Worm (Caenorhabditis elegans) whole organism, L4 larva: ENCODE measurements around the gene nspc-17.

Experiments used
- T20F7.1 ChIP-seq: fragments of 200-800 bp; sonication (Bioruptor generic); optimal IDR thresholded peaks from 2 replicates; lab custom pipeline; 2018; ENCODE audit warnings: mild to moderate bottlenecking, missing genetic modification characterization, missing compliant biosample characterization
- Y48G9A.11 ChIP-seq: fragments of 200-800 bp; sonication (Bioruptor generic); IDR thresholded peaks from 2 replicates; pipeline ENCODE4 v1.3.6; 2022; ENCODE audit warnings: missing genetic modification reagents, missing genetic modification characterization, missing compliant biosample characterization
- ZK337.2 ChIP-seq: fragments of 200-800 bp; sonication (Bioruptor generic); IDR thresholded peaks from 2 replicates; pipeline ENCODE4 v1.3.6; 2022; ENCODE audit warnings: missing genetic modification reagents, missing genetic modification characterization, missing compliant biosample characterization
- ZK546.5 ChIP-seq, 2 experiments: sonication (generic microtip); optimal IDR thresholded peaks; 2 replicates each; lab custom pipeline; 2017; ENCODE audit warnings: missing biosample characterization in 2 of 2, missing genetic modification characterization in 2 of 2
- aha-1 ChIP-seq: fragments of 150-350 bp; peaks from one replicate; lab custom pipeline; 2014; ENCODE audit warnings: missing biosample characterization, missing genetic modification characterization
- attf-4 ChIP-seq: sonication (generic microtip); optimal IDR thresholded peaks from 3 replicates; lab custom pipeline; 2017; ENCODE audit warnings: missing biosample characterization, missing genetic modification characterization
- ceh-20 ChIP-seq: fragments of 200-800 bp; sonication (Bioruptor generic); IDR thresholded peaks from 2 replicates; pipeline ENCODE4 v1.3.6; 2022; ENCODE audit warnings: missing genetic modification reagents, missing genetic modification characterization, missing compliant biosample characterization
- ceh-32 ChIP-seq: sonication (generic microtip); optimal IDR thresholded peaks from 2 replicates; lab custom pipeline; 2016; ENCODE audit warnings: mild to moderate bottlenecking, missing genetic modification characterization, missing compliant biosample characterization; ENCODE audit not compliant: poor library complexity
- ceh-62 ChIP-seq: sonication (generic microtip); optimal IDR thresholded peaks from 2 replicates; lab custom pipeline; 2017; ENCODE audit warnings: missing biosample characterization, missing genetic modification characterization
- ceh-82 ChIP-seq: sonication (generic microtip); optimal IDR thresholded peaks from 2 replicates; lab custom pipeline; 2017; ENCODE audit warnings: missing biosample characterization, missing genetic modification characterization
- cey-2 ChIP-seq: sonication (generic microtip); optimal IDR thresholded peaks from 3 replicates; lab custom pipeline; 2017; ENCODE audit warnings: missing genetic modification characterization, mild to moderate bottlenecking, missing compliant biosample characterization, antibody characterized with exemption, borderline replicate concordance; ENCODE audit not compliant: insufficient read depth
- dmd-6 ChIP-seq: fragments of 200-800 bp; sonication (Bioruptor generic); IDR thresholded peaks from 2 replicates; pipeline ENCODE4 v1.3.6; 2022; ENCODE audit warnings: missing genetic modification reagents, missing genetic modification characterization, missing compliant biosample characterization
- dmd-8 ChIP-seq: fragments of 200-800 bp; sonication (Bioruptor generic); IDR thresholded peaks from 2 replicates; pipeline ENCODE4 v1.3.6; 2022; ENCODE audit warnings: missing genetic modification characterization, missing compliant biosample characterization
- dmd-9 ChIP-seq: fragments of 200-800 bp; sonication (Bioruptor generic); IDR thresholded peaks from 2 replicates; pipeline ENCODE4 v1.3.6; 2022; ENCODE audit warnings: missing genetic modification reagents, missing genetic modification characterization, missing compliant biosample characterization
- dpl-1 ChIP-seq: fragments of 150-350 bp; optimal IDR thresholded peaks from 2 replicates; lab custom pipeline; 2014; ENCODE audit warnings: missing biosample characterization, missing genetic modification reagents, missing genetic modification characterization
- dve-1 ChIP-seq: sonication (generic microtip); optimal IDR thresholded peaks from 2 replicates; lab custom pipeline; 2017; ENCODE audit warnings: antibody characterized with exemption, mild to moderate bottlenecking, missing genetic modification characterization, missing compliant biosample characterization; ENCODE audit not compliant: insufficient read depth
- gei-8 ChIP-seq: fragments of 200-800 bp; sonication (Bioruptor generic); optimal IDR thresholded peaks from 2 replicates; lab custom pipeline; 2018; ENCODE audit warnings: mild to moderate bottlenecking, missing genetic modification characterization, missing compliant biosample characterization
- hlh-11 ChIP-seq: fragments of 200-800 bp; sonication (Bioruptor generic); optimal IDR thresholded peaks from 2 replicates; lab custom pipeline; 2018; ENCODE audit warnings: mild to moderate bottlenecking, missing genetic modification characterization, missing compliant biosample characterization
- hlh-30 ChIP-seq: sonication (generic microtip); optimal IDR thresholded peaks from 2 replicates; lab custom pipeline; 2017; ENCODE audit warnings: antibody characterized with exemption, mild to moderate bottlenecking, missing genetic modification characterization, missing compliant biosample characterization; ENCODE audit not compliant: insufficient read depth
- hmg-1.1 ChIP-seq: fragments of 200-800 bp; sonication (Bioruptor generic); IDR thresholded peaks from 2 replicates; pipeline ENCODE4 v1.3.6; 2022; ENCODE audit warnings: missing genetic modification reagents, missing genetic modification characterization, missing compliant biosample characterization
- jun-1 ChIP-seq: fragments of 150-350 bp; optimal IDR thresholded peaks from 2 replicates; lab custom pipeline; 2014; ENCODE audit warnings: missing biosample characterization, missing genetic modification reagents, missing genetic modification characterization
- lim-7 ChIP-seq: fragments of 200-800 bp; sonication (Bioruptor generic); IDR thresholded peaks from 2 replicates; pipeline ENCODE4 v1.3.6; 2022; ENCODE audit warnings: missing genetic modification characterization, missing compliant biosample characterization
- lin-29 ChIP-seq: fragments of 200-800 bp; sonication (Bioruptor generic); IDR thresholded peaks from 2 replicates; pipeline ENCODE4 v1.3.6; 2022; ENCODE audit warnings: missing genetic modification reagents, missing genetic modification characterization, missing compliant biosample characterization
- lin-38 ChIP-seq: fragments of 200-800 bp; sonication (Bioruptor generic); IDR thresholded peaks from 2 replicates; pipeline ENCODE4 v1.3.6; 2022; ENCODE audit warnings: missing genetic modification reagents, missing genetic modification characterization, missing compliant biosample characterization
- lir-3 ChIP-seq: sonication (generic microtip); optimal IDR thresholded peaks from 2 replicates; lab custom pipeline; 2016; ENCODE audit warnings: mild to moderate bottlenecking, missing genetic modification characterization, missing compliant biosample characterization
- mdl-1 ChIP-seq, 2 experiments: fragments of 150-350 bp in 1 of 2; sonication (generic microtip) in 1 of 2; optimal IDR thresholded peaks; 2 replicates each; lab custom pipeline; 2014 to 2017; ENCODE audit warnings: missing biosample characterization in 2 of 2, missing genetic modification characterization in 2 of 2
- mes-2 ChIP-seq: sonication (generic microtip); optimal IDR thresholded peaks from 2 replicates; lab custom pipeline; 2016; ENCODE audit warnings: missing genotype, mild to moderate bottlenecking, missing genetic modification characterization, missing compliant biosample characterization; ENCODE audit not compliant: poor library complexity, severe bottlenecking
- mxl-2 ChIP-seq: fragments of 200-800 bp; sonication (Bioruptor generic); conservative IDR thresholded peaks from 2 replicates; pipeline ENCODE4 v1.3.6; 2022; ENCODE audit warnings: missing genetic modification reagents, missing genetic modification characterization, missing compliant biosample characterization
- mxl-3 ChIP-seq: fragments of 200-800 bp; sonication (Bioruptor generic); optimal IDR thresholded peaks from 2 replicates; lab custom pipeline; 2018; ENCODE audit warnings: mild to moderate bottlenecking, missing genetic modification characterization, missing compliant biosample characterization
- nhr-10 ChIP-seq: fragments of 150-350 bp; optimal IDR thresholded peaks from 2 replicates; lab custom pipeline; 2014; ENCODE audit warnings: missing biosample characterization, missing genetic modification characterization
- nhr-11 ChIP-seq: fragments of 150-350 bp; optimal IDR thresholded peaks from 2 replicates; lab custom pipeline; 2014; ENCODE audit warnings: missing biosample characterization, missing genetic modification characterization
- nhr-25 ChIP-seq: sonication (generic microtip); optimal IDR thresholded peaks from 2 replicates; lab custom pipeline; 2017; ENCODE audit warnings: missing genetic modification characterization, mild to moderate bottlenecking, missing compliant biosample characterization, antibody characterized with exemption, moderate library complexity, borderline replicate concordance; ENCODE audit not compliant: insufficient read depth
- nhr-28 ChIP-seq: fragments of 150-350 bp; optimal IDR thresholded peaks from 2 replicates; lab custom pipeline; 2014; ENCODE audit warnings: missing biosample characterization, missing genetic modification characterization
- nhr-41 ChIP-seq: fragments of 200-800 bp; sonication (Bioruptor generic); IDR thresholded peaks from 2 replicates; pipeline ENCODE4 v1.3.6; 2022; ENCODE audit warnings: missing genetic modification reagents, missing genetic modification characterization, missing compliant biosample characterization
- nhr-48 ChIP-seq: sonication (generic microtip); optimal IDR thresholded peaks from 2 replicates; lab custom pipeline; 2016; ENCODE audit warnings: mild to moderate bottlenecking, missing genetic modification characterization, missing compliant biosample characterization
- nhr-77 ChIP-seq: fragments of 150-350 bp; optimal IDR thresholded peaks from 2 replicates; lab custom pipeline; 2014; ENCODE audit warnings: missing biosample characterization, missing genetic modification characterization
- pha-4 ChIP-seq, 2 experiments: fragments of 150-350 bp in 1 of 2; fragments of 200-800 bp in 1 of 2; sonication (Bioruptor generic) in 1 of 2; IDR thresholded peaks in 1 of 2; optimal IDR thresholded peaks in 1 of 2; 2 replicates each; pipeline versions ENCODE4 v1.3.6 to Lab custom; 2014 to 2022; ENCODE audit warnings: missing genetic modification characterization in 2 of 2, missing genetic modification reagents in 2 of 2, missing biosample characterization in 1 of 2, missing compliant biosample characterization in 1 of 2
- php-3 ChIP-seq: fragments of 200-800 bp; sonication (Bioruptor generic); IDR thresholded peaks from 2 replicates; pipeline ENCODE4 v1.3.6; 2022; ENCODE audit warnings: missing genetic modification reagents, missing genetic modification characterization, missing compliant biosample characterization
- set-16 ChIP-seq: fragments of 200-800 bp; sonication (Bioruptor generic); IDR thresholded peaks from 2 replicates; pipeline ENCODE4 v1.3.6; 2022; ENCODE audit warnings: missing genetic modification reagents, missing genetic modification characterization, missing compliant biosample characterization
- skn-1 ChIP-seq: fragments of 150-350 bp; optimal IDR thresholded peaks from 2 replicates; lab custom pipeline; 2014; ENCODE audit warnings: missing biosample characterization, missing genetic modification characterization
- tra-1 ChIP-seq: fragments of 200-800 bp; sonication (Bioruptor generic); IDR thresholded peaks from 2 replicates; pipeline ENCODE4 v1.3.6; 2022; ENCODE audit warnings: missing genetic modification reagents, missing genetic modification characterization, missing compliant biosample characterization
- unc-130 ChIP-seq: sonication (generic microtip); optimal IDR thresholded peaks from 2 replicates; lab custom pipeline; 2016; ENCODE audit warnings: missing genetic modification reagents, missing genetic modification characterization, missing compliant biosample characterization
- unc-62 ChIP-seq, 3 experiments: fragments of 150-350 bp in 1 of 3; sonication (generic microtip); optimal IDR thresholded peaks in 2 of 3; peaks in 1 of 3; 1 replicate in 1 of 3; 2 replicates in 2 of 3; lab custom pipeline; 2014 to 2017; ENCODE audit warnings: missing biosample characterization in 3 of 3, missing genetic modification characterization in 3 of 3, missing genetic modification reagents in 3 of 3, missing genotype in 1 of 3
- zfp-3 ChIP-seq: fragments of 200-800 bp; sonication (Bioruptor generic); conservative IDR thresholded peaks from 2 replicates; pipeline ENCODE4 v1.3.6; 2022; ENCODE audit warnings: missing genetic modification reagents, missing genetic modification characterization, missing compliant biosample characterization
- zip-2 ChIP-seq: fragments of 150-350 bp; optimal IDR thresholded peaks from 2 replicates; lab custom pipeline; 2014; ENCODE audit warnings: missing biosample characterization, missing genetic modification characterization

The nspc-17 gene

DNA sequence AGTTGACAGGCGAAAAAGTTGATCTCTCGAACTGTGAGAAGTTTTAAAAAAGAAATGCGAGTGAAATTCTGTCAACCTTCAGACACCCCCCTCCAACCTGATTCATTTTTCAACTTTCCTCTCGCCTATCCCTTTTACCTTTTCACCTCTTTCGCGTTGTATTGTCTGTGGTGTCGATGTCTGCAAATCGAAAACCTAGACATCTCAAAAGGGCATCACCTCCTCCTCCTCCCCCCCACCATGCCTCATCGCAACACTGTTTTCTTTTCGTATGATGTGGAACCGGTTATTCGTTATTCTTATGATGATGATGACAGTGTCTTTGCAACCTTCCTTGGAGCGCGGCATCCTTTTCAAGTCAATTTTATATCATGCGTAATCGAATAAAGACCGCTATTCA lies 17.0 kb downstream of the nspc-17 start:
- no peak for TF ChIP-seq dpl-1 (GFP tag; lab: Kevin White, UChicago)
- TF ChIP-seq dmd-6 (GFP tag; lab: Robert Waterston, UW): peak; percentile 59
- TF ChIP-seq set-16: 0 out of 2 replicates have a peak, but pooled peaks have one; percentile 11
- TF ChIP-seq ceh-20 (GFP tag; lab: Robert Waterston, UW): 0 out of 2 replicates have a peak, but pooled peaks have one; percentile 28
- TF ChIP-seq mdl-1 (tag; optimal IDR thresholded peaks at IDR 0.05; lab: Kevin White, UChicago): peak in 1 of 2 experiments; percentile 43
- TF ChIP-seq hlh-30: peak; percentile 37
- TF ChIP-seq mxl-2 (GFP tag; lab: Robert Waterston, UW): no peak
- peak; percentile 38 for TF ChIP-seq nhr-48 (tag; lab: Kevin White, UChicago)
- TF ChIP-seq mxl-3 (GFP tag; lab: Kevin White, UChicago): peak; percentile 73
- no peak for TF ChIP-seq nhr-41 (GFP tag; lab: Robert Waterston, UW)
- TF ChIP-seq lim-7: no peak
- no peak for TF ChIP-seq ZK546.5 (tag; optimal IDR thresholded peaks at IDR 0.05; lab: Kevin White, UChicago)
- TF ChIP-seq nhr-11 (tag; lab: Kevin White, UChicago): no peak
- TF ChIP-seq php-3 (GFP tag; lab: Robert Waterston, UW): no peak
- 0 out of 2 replicates have a peak, but pooled peaks have one; percentile 40 for TF ChIP-seq tra-1
- peak; percentile 48 for TF ChIP-seq nhr-28 (tag; lab: Kevin White, UChicago)
- no peak for TF ChIP-seq ZK337.2 (GFP tag; lab: Robert Waterston, UW)
- TF ChIP-seq cey-2 (tag; lab: Kevin White, UChicago): no peak
- no peak for TF ChIP-seq T20F7.1 (GFP tag; lab: Kevin White, UChicago)
- peak in 1 of 2 experiments; percentile 8 for TF ChIP-seq unc-62 (GFP tag; optimal IDR thresholded peaks at IDR 0.05 in 1 of 2; lab: Kevin White, UChicago)
- no peak for TF ChIP-seq unc-62 (tag; optimal IDR thresholded peaks at IDR 0.05; lab: Kevin White, UChicago)
- peak; percentile 90 for TF ChIP-seq aha-1
- peak; percentile 46 for TF ChIP-seq hlh-11

DNA sequence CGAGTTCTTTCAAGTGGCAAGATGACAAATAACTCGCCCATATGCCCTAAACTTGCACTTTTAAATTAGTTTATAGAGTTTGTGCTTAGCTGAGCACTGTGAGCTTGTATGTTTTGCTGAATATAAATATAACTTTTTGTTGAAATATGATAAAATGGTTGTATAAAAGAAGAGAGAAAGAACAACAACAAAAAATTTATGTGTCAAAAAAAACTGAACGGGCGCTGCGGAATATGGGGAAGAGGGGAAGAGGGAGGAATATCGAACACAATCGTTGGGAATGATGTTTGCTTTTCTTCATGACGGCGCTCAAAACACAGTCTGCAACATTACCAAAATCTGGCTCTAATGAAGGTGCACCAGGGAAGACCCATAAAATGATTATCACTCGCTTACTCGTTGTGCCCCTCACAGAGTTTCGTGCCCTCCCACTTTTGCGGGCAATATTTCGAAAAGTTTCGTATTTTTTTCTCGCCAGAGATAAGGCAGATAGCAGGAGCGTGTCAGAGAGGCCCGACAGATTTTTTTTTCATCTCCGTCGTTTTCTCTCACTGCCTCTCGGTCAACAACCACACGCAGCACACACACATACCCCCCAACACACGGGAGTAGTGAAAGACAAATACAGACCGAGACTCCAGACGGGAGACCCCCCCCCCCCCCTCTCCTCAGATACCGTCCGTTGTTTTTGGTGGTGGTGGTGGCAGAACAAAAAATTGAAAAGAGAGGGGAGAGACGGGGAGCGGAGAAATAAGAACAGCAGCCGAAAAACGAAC lies 19.2 kb downstream of the nspc-17 start:
- TF ChIP-seq hlh-11 (peak; percentile 94), Y48G9A.11 (GFP tag; lab: Robert Waterston, UW) (no peak), nhr-10 (tag; lab: Kevin White, UChicago) (no peak), hmg-1.1 (GFP tag; lab: Robert Waterston, UW) (peak; percentile 54), lin-29 (GFP tag; lab: Robert Waterston, UW) (no peak), mdl-1 (tag; optimal IDR thresholded peaks at IDR 0.05; lab: Kevin White, UChicago) (peak; percentile 33 to 81), zip-2 (tag; lab: Kevin White, UChicago) (no peak), nhr-77 (tag; lab: Kevin White, UChicago) (peak; percentile 78), unc-130 (GFP tag; lab: Kevin White, UChicago) (no peak), ZK546.5 (tag; optimal IDR thresholded peaks at IDR 0.05; lab: Kevin White, UChicago) (no peak), gei-8 (GFP tag; lab: Kevin White, UChicago) (peak; percentile 68), nhr-25 (tag; lab: Kevin White, UChicago) (no peak), jun-1 (tag; lab: Kevin White, UChicago) (no peak), nhr-41 (GFP tag; lab: Robert Waterston, UW) (peak; percentile 63; the same call in 1 of the 2 replicates), T20F7.1 (GFP tag; lab: Kevin White, UChicago) (no peak), attf-4 (no peak), ceh-82 (tag; lab: Kevin White, UChicago) (no peak), ceh-32 (tag; lab: Kevin White, UChicago) (no peak), lir-3 (tag; lab: Kevin White, UChicago) (no peak), lin-38 (GFP tag; lab: Robert Waterston, UW) (no peak; the same call in 1 of the 2 replicates), nhr-11 (tag; lab: Kevin White, UChicago) (no peak), mes-2 (tag; lab: Kevin White, UChicago) (peak; percentile 56), dve-1 (tag; lab: Kevin White, UChicago) (peak; percentile 82), dmd-8 (no peak), ceh-20 (GFP tag; lab: Robert Waterston, UW) (0 out of 2 replicates have a peak, but pooled peaks have one; percentile 26), ceh-62 (tag; lab: Kevin White, UChicago) (no peak), zfp-3 (GFP tag; lab: Robert Waterston, UW) (no peak), pha-4 (GFP tag; IDR thresholded peaks at IDR 0.05; lab: Robert Waterston, UW) (no peak; the same call in 1 of the 2 replicates), pha-4 (tag; optimal IDR thresholded peaks at IDR 0.05; lab: Kevin White, UChicago) (peak; percentile 11), dmd-9 (GFP tag; lab: Robert Waterston, UW) (no peak), skn-1 (no peak), nhr-28 (tag; lab: Kevin White, UChicago) (peak; percentile 92)
